Worm (Caenorhabditis elegans) whole organism, L2 larva: ENCODE results near the gene T22C8.3.

ENCODE experiments used
- C34F6.9 ChIP-seq: fragments of 150-350 bp; optimal IDR thresholded peaks from 2 replicates; lab custom pipeline; 2014; ENCODE audit warnings: missing biosample characterization, missing genetic modification characterization
- F13H6.1 ChIP-seq: sonication (generic microtip); optimal IDR thresholded peaks from 2 replicates; lab custom pipeline; 2016; ENCODE audit warnings: missing genetic modification characterization, missing compliant biosample characterization
- R02D3.7 ChIP-seq: fragments of 150-350 bp; optimal IDR thresholded peaks from 2 replicates; lab custom pipeline; 2014; ENCODE audit warnings: missing biosample characterization, missing genetic modification characterization
- Y55F3AM.14 ChIP-seq: fragments of 200-800 bp; sonication (Bioruptor generic); optimal IDR thresholded peaks from 2 replicates; lab custom pipeline; 2018; ENCODE audit warnings: mild to moderate bottlenecking, missing genetic modification characterization, missing compliant biosample characterization
- alr-1 ChIP-seq: fragments of 150-350 bp; optimal IDR thresholded peaks from 2 replicates; lab custom pipeline; 2014; ENCODE audit warnings: missing biosample characterization, missing genetic modification characterization
- ceh-16 ChIP-seq: fragments of 150-350 bp; optimal IDR thresholded peaks from 2 replicates; lab custom pipeline; 2014; ENCODE audit warnings: missing biosample characterization, missing genetic modification characterization
- crh-2 ChIP-seq: sonication (generic microtip); optimal IDR thresholded peaks from 2 replicates; lab custom pipeline; 2017; ENCODE audit warnings: missing biosample characterization, missing genetic modification characterization
- dmd-4 ChIP-seq: sonication (generic microtip); optimal IDR thresholded peaks from 2 replicates; lab custom pipeline; 2017; ENCODE audit warnings: missing biosample characterization, missing genetic modification characterization
- elt-1 ChIP-seq: fragments of 150-350 bp; optimal IDR thresholded peaks from 2 replicates; lab custom pipeline; 2014; ENCODE audit warnings: missing biosample characterization, missing genetic modification characterization
- fos-1 ChIP-seq: fragments of 150-350 bp; optimal IDR thresholded peaks from 2 replicates; lab custom pipeline; 2014; ENCODE audit warnings: missing biosample characterization, missing genetic modification characterization
- gmeb-1 ChIP-seq: fragments of 150-350 bp; optimal IDR thresholded peaks from 2 replicates; lab custom pipeline; 2014; ENCODE audit warnings: missing biosample characterization, missing genetic modification characterization
- lin-11 ChIP-seq: fragments of 150-350 bp; sonication (generic microtip); optimal IDR thresholded peaks from 2 replicates; lab custom pipeline; 2014; ENCODE audit warnings: missing biosample characterization, missing genetic modification characterization, inconsistent platforms, mixed read lengths
- lin-13 ChIP-seq: fragments of 150-350 bp; optimal IDR thresholded peaks from 2 replicates; lab custom pipeline; 2014; ENCODE audit warnings: missing biosample characterization, missing genetic modification reagents, missing genetic modification characterization
- lin-39 ChIP-seq: fragments of 150-350 bp; optimal IDR thresholded peaks from 2 replicates; lab custom pipeline; 2014; ENCODE audit warnings: missing biosample characterization, missing genetic modification reagents, missing genetic modification characterization
- lsy-2 ChIP-seq, 2 experiments: fragments of 150-350 bp in 1 of 2; sonication (generic microtip) in 1 of 2; optimal IDR thresholded peaks; 2 replicates each; lab custom pipeline; 2014 to 2017; ENCODE audit warnings: missing biosample characterization in 2 of 2, missing genetic modification characterization in 2 of 2
- mbf-1 ChIP-seq: sonication (generic microtip); optimal IDR thresholded peaks from 2 replicates; lab custom pipeline; 2017; ENCODE audit warnings: missing biosample characterization, missing genetic modification characterization
- mdl-1 ChIP-seq, 2 experiments: fragments of 150-350 bp in 1 of 2; sonication (generic microtip) in 1 of 2; optimal IDR thresholded peaks; 2 replicates each; lab custom pipeline; 2017; ENCODE audit warnings: missing biosample characterization in 2 of 2, missing genetic modification characterization in 2 of 2
- nhr-12 ChIP-seq: fragments of 150-350 bp; optimal IDR thresholded peaks from 2 replicates; lab custom pipeline; 2014; ENCODE audit warnings: missing biosample characterization, missing genetic modification characterization
- nhr-129 ChIP-seq: fragments of 150-350 bp; optimal IDR thresholded peaks from 2 replicates; lab custom pipeline; 2014; ENCODE audit warnings: missing biosample characterization, missing genetic modification characterization
- nhr-21 ChIP-seq: fragments of 150-350 bp; optimal IDR thresholded peaks from 2 replicates; lab custom pipeline; 2014; ENCODE audit warnings: missing biosample characterization, missing genetic modification characterization
- nhr-23 ChIP-seq: fragments of 150-350 bp; optimal IDR thresholded peaks from 2 replicates; lab custom pipeline; 2014; ENCODE audit warnings: missing biosample characterization, missing genetic modification reagents, missing genetic modification characterization
- nhr-237 ChIP-seq: fragments of 150-350 bp; optimal IDR thresholded peaks from 2 replicates; lab custom pipeline; 2014; ENCODE audit warnings: missing biosample characterization, missing genetic modification characterization
- nhr-25 ChIP-seq: fragments of 150-350 bp; sonication (generic microtip); optimal IDR thresholded peaks from 3 replicates; lab custom pipeline; 2014; ENCODE audit warnings: missing biosample characterization, missing genetic modification characterization
- nhr-6 ChIP-seq: fragments of 150-350 bp; optimal IDR thresholded peaks from 2 replicates; lab custom pipeline; 2014; ENCODE audit warnings: missing biosample characterization, missing genetic modification characterization
- nhr-77 ChIP-seq: fragments of 150-350 bp; optimal IDR thresholded peaks from 2 replicates; lab custom pipeline; 2014; ENCODE audit warnings: missing biosample characterization, missing genetic modification characterization
- peb-1 ChIP-seq: fragments of 150-350 bp; optimal IDR thresholded peaks from 2 replicates; lab custom pipeline; 2014; ENCODE audit warnings: missing biosample characterization, missing genetic modification characterization
- sem-4 ChIP-seq: fragments of 150-350 bp; optimal IDR thresholded peaks from 2 replicates; lab custom pipeline; 2014; ENCODE audit warnings: missing biosample characterization, missing genetic modification reagents, missing genetic modification characterization
- sma-9 ChIP-seq, 2 experiments: fragments of 150-350 bp in 1 of 2; sonication (generic microtip) in 1 of 2; optimal IDR thresholded peaks; 2 replicates each; lab custom pipeline; 2014 to 2016; ENCODE audit warnings: missing genetic modification characterization in 2 of 2, mild to moderate bottlenecking in 1 of 2, missing biosample characterization in 1 of 2, missing compliant biosample characterization in 1 of 2, missing genetic modification reagents in 1 of 2, moderate library complexity in 1 of 2
- snpc-4 ChIP-seq: fragments of 150-350 bp; optimal IDR thresholded peaks from 2 replicates; lab custom pipeline; 2014; ENCODE audit warnings: missing biosample characterization, missing genetic modification characterization
- unc-39 ChIP-seq: fragments of 150-350 bp; optimal IDR thresholded peaks from 2 replicates; lab custom pipeline; 2014; ENCODE audit warnings: missing biosample characterization, missing genetic modification characterization
- unc-55 ChIP-seq: fragments of 150-350 bp; sonication (generic microtip); optimal IDR thresholded peaks from 3 replicates; lab custom pipeline; 2014; ENCODE audit warnings: missing biosample characterization, missing genetic modification reagents, missing genetic modification characterization
- unc-62 ChIP-seq: fragments of 150-350 bp; optimal IDR thresholded peaks from 2 replicates; lab custom pipeline; 2014; ENCODE audit warnings: missing biosample characterization, missing genetic modification reagents, missing genetic modification characterization
- zag-1 ChIP-seq: fragments of 150-350 bp; optimal IDR thresholded peaks from 2 replicates; lab custom pipeline; 2014; ENCODE audit warnings: missing biosample characterization, missing genetic modification characterization
- ztf-11 ChIP-seq: sonication (generic microtip); optimal IDR thresholded peaks from 2 replicates; lab custom pipeline; 2017; ENCODE audit warnings: missing biosample characterization, missing genetic modification characterization
- ztf-4 ChIP-seq: fragments of 150-350 bp; optimal IDR thresholded peaks from 2 replicates; lab custom pipeline; 2014; ENCODE audit warnings: missing biosample characterization, missing genetic modification characterization

Gene T22C8.3

DNA sequence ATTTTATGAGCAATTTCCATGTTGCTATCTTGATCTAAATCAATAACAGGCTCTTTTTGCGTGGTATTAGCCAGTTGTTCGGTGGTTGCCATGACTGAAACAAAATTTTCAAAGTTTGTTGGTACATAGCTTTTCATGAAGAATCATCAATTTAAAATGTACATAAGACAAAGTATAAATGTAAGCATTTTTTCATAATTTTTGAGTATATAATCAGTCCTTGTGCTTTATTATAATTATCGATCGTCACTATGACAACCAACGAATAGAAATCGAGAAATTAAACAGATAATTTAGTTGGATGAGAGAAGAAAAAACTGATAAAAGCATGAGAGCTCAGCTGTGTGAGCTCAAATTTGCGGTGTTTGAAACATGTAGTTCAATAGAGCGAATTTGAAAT is at the start of gene T22C8.3:
T22C8.3 (minus strand) TSS at position 101 of the 400 bp plus-strand sequence.
- TF ChIP-seq zag-1 (tag; lab: Kevin White, UChicago) (no peak), nhr-23 (tag; lab: Kevin White, UChicago) (no peak), ztf-11 (no peak), nhr-21 (tag; lab: Kevin White, UChicago) (no peak), lin-11 (no peak), lin-39 (tag; lab: Kevin White, UChicago) (no peak), nhr-237 (tag; lab: Kevin White, UChicago) (no peak), gmeb-1 (tag; lab: Kevin White, UChicago) (no peak)

DNA sequence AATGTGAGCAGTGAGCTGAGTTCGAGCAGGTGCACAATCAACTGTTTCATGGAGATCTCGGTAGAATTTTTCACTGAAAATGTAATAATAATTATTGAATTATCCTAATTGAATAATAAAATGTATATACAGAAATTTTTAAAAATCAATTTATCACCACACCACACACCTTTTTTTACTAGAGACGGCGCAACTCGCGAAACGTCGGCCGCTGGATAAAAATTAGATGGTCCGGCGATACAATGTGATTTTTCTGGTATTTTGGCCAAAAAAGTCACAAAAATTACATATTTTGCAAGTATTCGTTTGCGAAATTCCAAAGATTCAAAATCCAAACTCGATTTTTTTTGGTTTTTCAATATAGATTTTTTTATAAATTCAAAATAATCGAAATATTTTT is 49.1 kb upstream of the T22C8.3 start:
- TF ChIP-seq elt-1 (tag; lab: Kevin White, UChicago): no peak
- no peak for TF ChIP-seq nhr-23 (tag; lab: Kevin White, UChicago)
- TF ChIP-seq nhr-237 (tag; lab: Kevin White, UChicago): no peak
- TF ChIP-seq unc-39 (tag; lab: Kevin White, UChicago): no peak
- no peak for TF ChIP-seq gmeb-1 (tag; lab: Kevin White, UChicago)
- TF ChIP-seq snpc-4 (tag; lab: Kevin White, UChicago): peak; percentile 35

DNA sequence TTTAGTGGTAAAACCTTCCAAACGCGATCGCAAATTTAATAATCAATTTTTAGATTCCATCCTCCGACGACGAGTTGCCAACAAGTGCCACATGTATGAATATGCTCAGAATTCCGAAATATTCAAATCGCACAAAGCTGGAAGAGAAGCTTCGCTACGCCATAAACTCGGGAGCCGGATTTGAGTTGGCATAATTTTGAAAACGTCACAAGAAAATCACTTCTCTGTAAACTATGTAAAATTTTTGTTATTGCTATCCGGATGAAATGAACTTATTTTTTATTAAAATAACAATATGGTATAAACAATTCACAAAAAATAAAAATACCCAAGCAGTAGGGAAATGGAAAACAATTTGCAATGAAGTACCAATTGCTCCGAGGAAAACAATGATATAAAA is 47.1 kb upstream of the T22C8.3 start:
- no peak for TF ChIP-seq C34F6.9
- no peak for TF ChIP-seq nhr-12 (tag; lab: Kevin White, UChicago)
- no peak for TF ChIP-seq sma-9 (GFP tag; optimal IDR thresholded peaks at IDR 0.05; lab: Kevin White, UChicago)
- no peak for TF ChIP-seq sma-9 (tag; optimal IDR thresholded peaks at IDR 0.05; lab: Kevin White, UChicago)
- no peak for TF ChIP-seq unc-39 (tag; lab: Kevin White, UChicago)
- TF ChIP-seq lin-39 (tag; lab: Kevin White, UChicago): no peak
- no peak for TF ChIP-seq ceh-16 (tag; lab: Kevin White, UChicago)
- no peak for TF ChIP-seq sem-4
- no peak for TF ChIP-seq nhr-23 (tag; lab: Kevin White, UChicago)
- no peak for TF ChIP-seq alr-1 (tag; lab: Kevin White, UChicago)
- TF ChIP-seq lin-11: no peak
- TF ChIP-seq nhr-129: no peak
- no peak for TF ChIP-seq fos-1
- no peak for TF ChIP-seq lin-13 (GFP tag; lab: Kevin White, UChicago)
- TF ChIP-seq nhr-25 (tag; lab: Kevin White, UChicago): no peak
- TF ChIP-seq crh-2 (tag; lab: Kevin White, UChicago): no peak
- TF ChIP-seq nhr-6: no peak

DNA sequence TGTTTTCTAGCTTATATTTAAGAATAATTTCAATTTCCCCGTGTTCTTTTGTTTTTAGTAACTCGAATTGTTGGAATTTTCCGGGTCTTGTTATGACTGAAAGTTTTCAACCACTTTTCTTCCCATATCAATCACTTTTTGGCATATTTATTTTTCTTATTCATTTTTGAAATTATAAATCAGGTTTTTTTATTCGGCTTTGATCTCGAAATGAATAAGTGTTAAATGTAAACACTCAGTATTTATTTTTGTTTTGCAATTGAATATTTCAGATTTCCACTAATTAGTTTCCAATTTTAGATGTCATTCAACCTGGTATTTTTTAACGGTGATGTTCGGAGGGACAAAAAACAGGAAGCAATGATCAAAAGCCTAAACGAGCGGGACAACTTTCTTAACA is 42.8 kb upstream of the T22C8.3 start, which contains the start of gene etc-1:
etc-1 (plus strand) TSS at position 301 of the 400 bp plus-strand sequence.
- TF ChIP-seq sma-9 (GFP tag; optimal IDR thresholded peaks at IDR 0.05; lab: Kevin White, UChicago) (no peak), sma-9 (tag; optimal IDR thresholded peaks at IDR 0.05; lab: Kevin White, UChicago) (no peak), elt-1 (tag; lab: Kevin White, UChicago) (no peak), R02D3.7 (no peak)

DNA sequence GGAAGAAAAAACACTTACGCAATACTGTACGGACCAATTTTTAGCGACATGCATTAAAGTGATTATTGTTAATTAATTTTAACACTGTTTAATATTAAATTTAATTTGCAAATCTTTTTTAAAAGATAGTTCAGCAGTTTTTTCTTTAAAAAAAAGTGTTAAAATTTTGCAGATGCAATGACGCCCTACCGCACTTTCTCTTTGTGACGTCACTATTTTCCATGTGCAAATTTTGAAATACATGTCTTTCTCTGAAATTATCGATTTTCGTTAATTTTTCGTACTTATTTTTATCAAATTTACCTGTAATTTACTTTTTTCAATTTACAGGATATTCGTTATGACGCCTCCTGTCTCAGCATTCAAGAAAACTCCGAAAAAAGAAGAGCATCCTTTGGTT is 39.8 kb upstream of the T22C8.3 start, which contains the start of the genes piga-1 and eif-2Bepsilon:
piga-1 (minus strand) TSS at position 174 of the 400 bp plus-strand sequence.
eif-2Bepsilon (plus strand) TSS at position 331 of the 400 bp plus-strand sequence.
- TF ChIP-seq sma-9 (GFP tag; optimal IDR thresholded peaks at IDR 0.05; lab: Kevin White, UChicago): peak; percentile 21
- TF ChIP-seq sma-9 (tag; optimal IDR thresholded peaks at IDR 0.05; lab: Kevin White, UChicago): no peak
- peak in 1 of 2 experiments; percentile 74 for TF ChIP-seq lsy-2 (tag; optimal IDR thresholded peaks at IDR 0.05; lab: Kevin White, UChicago)
- peak; percentile 21 for TF ChIP-seq fos-1
- no peak for TF ChIP-seq unc-62 (GFP tag; lab: Kevin White, UChicago)
- TF ChIP-seq unc-55 (GFP tag; lab: Kevin White, UChicago): peak; percentile 84
- peak; percentile 88 for TF ChIP-seq C34F6.9
- no peak for TF ChIP-seq sem-4
- peak; percentile 24 for TF ChIP-seq nhr-6
- TF ChIP-seq Y55F3AM.14 (GFP tag; lab: Kevin White, UChicago): no peak
- TF ChIP-seq crh-2 (tag; lab: Kevin White, UChicago): peak; percentile 72
- TF ChIP-seq mdl-1 (tag; optimal IDR thresholded peaks at IDR 0.05; lab: Kevin White, UChicago): peak in 1 of 2 experiments; percentile 1
- TF ChIP-seq dmd-4 (tag; lab: Kevin White, UChicago): no peak
- TF ChIP-seq nhr-129: peak; percentile 48

DNA sequence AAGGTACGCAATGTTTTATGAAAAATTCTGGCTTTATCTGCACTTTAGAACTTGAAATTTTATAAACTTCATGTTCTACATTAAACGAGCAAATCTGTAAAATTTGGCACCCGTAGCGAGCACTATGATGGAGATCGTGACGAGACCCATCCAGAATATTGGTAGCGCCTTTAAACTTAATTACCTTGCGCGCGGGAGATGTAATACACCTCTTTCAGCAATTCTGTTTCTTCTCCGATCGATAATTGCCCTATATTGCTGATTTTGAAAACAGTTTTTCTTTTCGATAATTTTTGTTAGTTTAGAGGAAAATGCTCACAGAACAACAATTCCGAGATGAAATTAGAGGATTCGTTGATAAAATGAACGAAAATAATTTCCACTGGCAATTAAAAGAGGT is 37.1 kb upstream of the T22C8.3 start, which contains the start of gene atg-10:
atg-10 (plus strand) TSS at position 301 of the 400 bp plus-strand sequence.
- no peak for TF ChIP-seq crh-2 (tag; lab: Kevin White, UChicago)
- no peak for TF ChIP-seq nhr-12 (tag; lab: Kevin White, UChicago)
- TF ChIP-seq ztf-11: no peak
- no peak for TF ChIP-seq peb-1 (tag; lab: Kevin White, UChicago)
- no peak for TF ChIP-seq ztf-4
- no peak for TF ChIP-seq nhr-129
- TF ChIP-seq nhr-77: no peak
- TF ChIP-seq mbf-1 (tag; lab: Kevin White, UChicago): no peak
- no peak for TF ChIP-seq F13H6.1 (tag; lab: Kevin White, UChicago)
- TF ChIP-seq lin-13 (GFP tag; lab: Kevin White, UChicago): no peak
- TF ChIP-seq unc-39 (tag; lab: Kevin White, UChicago): no peak
